Worm (Caenorhabditis elegans) whole organism, L4 larva: Measurements from ENCODE around the gene R07B7.6.

Experiments
- D1046.2 ChIP-seq: fragments of 200-800 bp; sonication (Bioruptor generic); IDR thresholded peaks from 2 replicates; pipeline ENCODE4 v1.3.6; 2022; ENCODE audit warnings: missing genetic modification characterization, missing compliant biosample characterization
- F37D6.2 ChIP-seq: sonication (generic microtip); optimal IDR thresholded peaks from 2 replicates; lab custom pipeline; 2016; ENCODE audit warnings: mild to moderate bottlenecking, missing genetic modification characterization, missing compliant biosample characterization
- F44E2.7 ChIP-seq: fragments of 200-800 bp; sonication (Bioruptor generic); IDR thresholded peaks from 2 replicates; pipeline ENCODE4 v2.1.2; 2022; ENCODE audit warnings: missing genetic modification characterization, missing compliant biosample characterization
- R02D3.7 ChIP-seq: fragments of 150-350 bp; sonication (generic microtip); optimal IDR thresholded peaks from 3 replicates; lab custom pipeline; 2014; ENCODE audit warnings: missing biosample characterization, missing genetic modification characterization
- T20F7.1 ChIP-seq: fragments of 200-800 bp; sonication (Bioruptor generic); optimal IDR thresholded peaks from 2 replicates; lab custom pipeline; 2018; ENCODE audit warnings: mild to moderate bottlenecking, missing genetic modification characterization, missing compliant biosample characterization
- T26A8.4 ChIP-seq: fragments of 200-800 bp; sonication (Bioruptor generic); IDR thresholded peaks from 2 replicates; pipeline ENCODE4 v1.3.6; 2022; ENCODE audit warnings: missing genetic modification characterization, missing compliant biosample characterization
- Y105C5A.15 ChIP-seq: fragments of 200-800 bp; sonication (Bioruptor generic); IDR thresholded peaks from 2 replicates; pipeline ENCODE4 v1.3.6; 2022; ENCODE audit warnings: missing genetic modification characterization, missing compliant biosample characterization
- Y75B8A.6 ChIP-seq: fragments of 200-800 bp; sonication (Bioruptor generic); IDR thresholded peaks from 2 replicates; pipeline ENCODE4 v1.3.6; 2022; ENCODE audit warnings: missing genetic modification reagents, missing genetic modification characterization, missing compliant biosample characterization
- ZK337.2 ChIP-seq: fragments of 200-800 bp; sonication (Bioruptor generic); IDR thresholded peaks from 2 replicates; pipeline ENCODE4 v1.3.6; 2022; ENCODE audit warnings: missing genetic modification reagents, missing genetic modification characterization, missing compliant biosample characterization
- ama-1 ChIP-seq: fragments of 150-350 bp; optimal IDR thresholded peaks from 2 replicates; lab custom pipeline; 2014; ENCODE audit warnings: inconsistent platforms, mixed read lengths
- ceh-20 ChIP-seq: fragments of 200-800 bp; sonication (Bioruptor generic); IDR thresholded peaks from 2 replicates; pipeline ENCODE4 v1.3.6; 2022; ENCODE audit warnings: missing genetic modification reagents, missing genetic modification characterization, missing compliant biosample characterization
- ceh-28 ChIP-seq: fragments of 150-350 bp; optimal IDR thresholded peaks from 2 replicates; lab custom pipeline; 2014; ENCODE audit warnings: missing biosample characterization, missing genetic modification reagents, missing genetic modification characterization
- ceh-32 ChIP-seq: sonication (generic microtip); optimal IDR thresholded peaks from 2 replicates; lab custom pipeline; 2016; ENCODE audit warnings: mild to moderate bottlenecking, missing genetic modification characterization, missing compliant biosample characterization; ENCODE audit not compliant: poor library complexity
- ceh-44 ChIP-seq: fragments of 200-800 bp; sonication (Bioruptor generic); IDR thresholded peaks from 2 replicates; pipeline ENCODE4 v1.3.6; 2022; ENCODE audit warnings: missing genetic modification reagents, missing genetic modification characterization, missing compliant biosample characterization
- ceh-82 ChIP-seq: sonication (generic microtip); optimal IDR thresholded peaks from 2 replicates; lab custom pipeline; 2017; ENCODE audit warnings: missing biosample characterization, missing genetic modification characterization
- ctbp-1 ChIP-seq: fragments of 200-800 bp; sonication (Bioruptor generic); IDR thresholded peaks from 2 replicates; pipeline ENCODE4 v1.3.6; 2022; ENCODE audit warnings: missing genetic modification reagents, missing genetic modification characterization, missing compliant biosample characterization
- daf-12 ChIP-seq: fragments of 150-350 bp; optimal IDR thresholded peaks from 2 replicates; lab custom pipeline; 2014; ENCODE audit warnings: missing biosample characterization, missing genetic modification reagents, missing genetic modification characterization
- daf-19 ChIP-seq: fragments of 200-800 bp; sonication (Bioruptor generic); conservative IDR thresholded peaks from 2 replicates; pipeline ENCODE4 v1.3.6; 2022; ENCODE audit warnings: missing genetic modification characterization, missing compliant biosample characterization
- daf-8 ChIP-seq: fragments of 200-800 bp; sonication (Bioruptor generic); IDR thresholded peaks from 2 replicates; pipeline ENCODE4 v1.3.6; 2022; ENCODE audit warnings: missing genetic modification characterization, missing compliant biosample characterization
- dmd-6 ChIP-seq: fragments of 200-800 bp; sonication (Bioruptor generic); IDR thresholded peaks from 2 replicates; pipeline ENCODE4 v1.3.6; 2022; ENCODE audit warnings: missing genetic modification reagents, missing genetic modification characterization, missing compliant biosample characterization
- dmd-8 ChIP-seq: fragments of 200-800 bp; sonication (Bioruptor generic); IDR thresholded peaks from 2 replicates; pipeline ENCODE4 v1.3.6; 2022; ENCODE audit warnings: missing genetic modification characterization, missing compliant biosample characterization
- dpl-1 ChIP-seq: fragments of 150-350 bp; optimal IDR thresholded peaks from 2 replicates; lab custom pipeline; 2014; ENCODE audit warnings: missing biosample characterization, missing genetic modification reagents, missing genetic modification characterization
- duxl-1 ChIP-seq: sonication (generic microtip); optimal IDR thresholded peaks from 2 replicates; lab custom pipeline; 2016; ENCODE audit warnings: mild to moderate bottlenecking, missing genetic modification characterization, moderate library complexity, missing compliant biosample characterization; ENCODE audit not compliant: poor library complexity
- gei-8 ChIP-seq: fragments of 200-800 bp; sonication (Bioruptor generic); optimal IDR thresholded peaks from 2 replicates; lab custom pipeline; 2018; ENCODE audit warnings: mild to moderate bottlenecking, missing genetic modification characterization, missing compliant biosample characterization
- hlh-30 ChIP-seq: sonication (generic microtip); optimal IDR thresholded peaks from 2 replicates; lab custom pipeline; 2017; ENCODE audit warnings: antibody characterized with exemption, mild to moderate bottlenecking, missing genetic modification characterization, missing compliant biosample characterization; ENCODE audit not compliant: insufficient read depth
- jun-1 ChIP-seq: fragments of 150-350 bp; optimal IDR thresholded peaks from 2 replicates; lab custom pipeline; 2014; ENCODE audit warnings: missing biosample characterization, missing genetic modification reagents, missing genetic modification characterization
- lin-1 ChIP-seq: fragments of 200-800 bp; sonication (Bioruptor generic); IDR thresholded peaks from 2 replicates; pipeline ENCODE4 v1.3.6; 2022; ENCODE audit warnings: missing genetic modification reagents, missing genetic modification characterization, missing compliant biosample characterization
- lin-29 ChIP-seq: fragments of 200-800 bp; sonication (Bioruptor generic); IDR thresholded peaks from 2 replicates; pipeline ENCODE4 v1.3.6; 2022; ENCODE audit warnings: missing genetic modification reagents, missing genetic modification characterization, missing compliant biosample characterization
- lin-38 ChIP-seq: fragments of 200-800 bp; sonication (Bioruptor generic); IDR thresholded peaks from 2 replicates; pipeline ENCODE4 v1.3.6; 2022; ENCODE audit warnings: missing genetic modification reagents, missing genetic modification characterization, missing compliant biosample characterization
- lir-3 ChIP-seq: sonication (generic microtip); optimal IDR thresholded peaks from 2 replicates; lab custom pipeline; 2016; ENCODE audit warnings: mild to moderate bottlenecking, missing genetic modification characterization, missing compliant biosample characterization
- lsy-2 ChIP-seq, 2 experiments: fragments of 150-350 bp in 1 of 2; sonication (generic microtip) in 1 of 2; optimal IDR thresholded peaks; 2 replicates each; lab custom pipeline; 2014 to 2017; ENCODE audit warnings: missing biosample characterization in 2 of 2, missing genetic modification characterization in 2 of 2
- madf-9 ChIP-seq: fragments of 200-800 bp; sonication (Bioruptor generic); conservative IDR thresholded peaks from 2 replicates; pipeline ENCODE4 v1.3.6; 2022; ENCODE audit warnings: missing genetic modification reagents, missing genetic modification characterization, missing compliant biosample characterization
- mes-2 ChIP-seq: sonication (generic microtip); optimal IDR thresholded peaks from 2 replicates; lab custom pipeline; 2016; ENCODE audit warnings: missing genotype, mild to moderate bottlenecking, missing genetic modification characterization, missing compliant biosample characterization; ENCODE audit not compliant: poor library complexity, severe bottlenecking
- mxl-2 ChIP-seq: fragments of 200-800 bp; sonication (Bioruptor generic); conservative IDR thresholded peaks from 2 replicates; pipeline ENCODE4 v1.3.6; 2022; ENCODE audit warnings: missing genetic modification reagents, missing genetic modification characterization, missing compliant biosample characterization
- nhr-11 ChIP-seq: fragments of 150-350 bp; optimal IDR thresholded peaks from 2 replicates; lab custom pipeline; 2014; ENCODE audit warnings: missing biosample characterization, missing genetic modification characterization
- nhr-28 ChIP-seq: fragments of 150-350 bp; optimal IDR thresholded peaks from 2 replicates; lab custom pipeline; 2014; ENCODE audit warnings: missing biosample characterization, missing genetic modification characterization
- nhr-41 ChIP-seq: fragments of 200-800 bp; sonication (Bioruptor generic); IDR thresholded peaks from 2 replicates; pipeline ENCODE4 v1.3.6; 2022; ENCODE audit warnings: missing genetic modification reagents, missing genetic modification characterization, missing compliant biosample characterization
- nhr-42 ChIP-seq: fragments of 200-800 bp; sonication (Bioruptor generic); IDR thresholded peaks from 2 replicates; pipeline ENCODE4 v1.3.6; 2022; ENCODE audit warnings: missing genetic modification characterization, missing compliant biosample characterization
- nhr-48 ChIP-seq: sonication (generic microtip); optimal IDR thresholded peaks from 2 replicates; lab custom pipeline; 2016; ENCODE audit warnings: mild to moderate bottlenecking, missing genetic modification characterization, missing compliant biosample characterization
- nhr-76 ChIP-seq: fragments of 150-350 bp; optimal IDR thresholded peaks from 2 replicates; lab custom pipeline; 2014; ENCODE audit warnings: missing biosample characterization, missing genetic modification characterization
- php-3 ChIP-seq: fragments of 200-800 bp; sonication (Bioruptor generic); IDR thresholded peaks from 2 replicates; pipeline ENCODE4 v1.3.6; 2022; ENCODE audit warnings: missing genetic modification reagents, missing genetic modification characterization, missing compliant biosample characterization
- rbr-2 ChIP-seq: sonication (generic microtip); optimal IDR thresholded peaks from 2 replicates; lab custom pipeline; 2016; ENCODE audit warnings: missing genotype, missing genetic modification characterization, missing compliant biosample characterization
- set-16 ChIP-seq: fragments of 200-800 bp; sonication (Bioruptor generic); IDR thresholded peaks from 2 replicates; pipeline ENCODE4 v1.3.6; 2022; ENCODE audit warnings: missing genetic modification reagents, missing genetic modification characterization, missing compliant biosample characterization
- spr-1 ChIP-seq: sonication (generic microtip); optimal IDR thresholded peaks from 2 replicates; lab custom pipeline; 2016; ENCODE audit warnings: mild to moderate bottlenecking, missing genetic modification characterization, missing compliant biosample characterization
- tra-1 ChIP-seq: fragments of 200-800 bp; sonication (Bioruptor generic); IDR thresholded peaks from 2 replicates; pipeline ENCODE4 v1.3.6; 2022; ENCODE audit warnings: missing genetic modification reagents, missing genetic modification characterization, missing compliant biosample characterization
- unc-130 ChIP-seq: sonication (generic microtip); optimal IDR thresholded peaks from 2 replicates; lab custom pipeline; 2016; ENCODE audit warnings: missing genetic modification reagents, missing genetic modification characterization, missing compliant biosample characterization
- unc-39 ChIP-seq: sonication (generic microtip); optimal IDR thresholded peaks from 2 replicates; lab custom pipeline; 2017; ENCODE audit warnings: missing biosample characterization, missing genetic modification characterization
- zag-1 ChIP-seq: fragments of 150-350 bp; optimal IDR thresholded peaks from 2 replicates; lab custom pipeline; 2014; ENCODE audit warnings: missing biosample characterization, missing genetic modification characterization
- zfp-2 ChIP-seq: sonication (generic microtip); optimal IDR thresholded peaks from 2 replicates; lab custom pipeline; 2016; ENCODE audit warnings: mild to moderate bottlenecking, missing genetic modification characterization, missing compliant biosample characterization
- zip-11 ChIP-seq: fragments of 200-800 bp; sonication (Bioruptor generic); IDR thresholded peaks from 2 replicates; pipeline ENCODE4 v1.3.6; 2022; ENCODE audit warnings: missing genetic modification characterization, missing compliant biosample characterization
- zip-2 ChIP-seq: fragments of 150-350 bp; optimal IDR thresholded peaks from 2 replicates; lab custom pipeline; 2014; ENCODE audit warnings: missing biosample characterization, missing genetic modification characterization
- ztf-11 ChIP-seq: fragments of 150-350 bp; optimal IDR thresholded peaks from 2 replicates; lab custom pipeline; 2014; ENCODE audit warnings: missing biosample characterization, missing genetic modification characterization
- ztf-7 ChIP-seq: fragments of 150-350 bp; optimal IDR thresholded peaks from 2 replicates; lab custom pipeline; 2014; ENCODE audit warnings: missing biosample characterization, missing genetic modification characterization

The R07B7.6 gene

ce11 chrV:12065369-12065768 is 9.4 kb downstream of the R07B7.6 start, which contains the start of gene pqn-53 (continued):
- TF ChIP-seq nhr-28 (tag; lab: Kevin White, UChicago): peak; percentile 26
- TF ChIP-seq daf-8 (GFP tag; lab: Robert Waterston, UW): no peak
- no peak for TF ChIP-seq unc-39 (tag; lab: Kevin White, UChicago)
- peak; percentile 41 for TF ChIP-seq hlh-30
- no peak for TF ChIP-seq daf-19 (GFP tag; lab: Robert Waterston, UW)
- no peak for TF ChIP-seq mxl-2 (GFP tag; lab: Robert Waterston, UW)
- no peak for TF ChIP-seq nhr-42 (GFP tag; lab: Robert Waterston, UW)
- no peak for TF ChIP-seq spr-1
- no peak for TF ChIP-seq tra-1 (GFP tag; lab: Robert Waterston, UW)
- no peak for TF ChIP-seq dpl-1 (GFP tag; lab: Kevin White, UChicago)
- TF ChIP-seq lin-38 (GFP tag; lab: Robert Waterston, UW): no peak
- TF ChIP-seq dmd-8: no peak
- no peak for TF ChIP-seq nhr-76 (tag; lab: Kevin White, UChicago)
- no peak for TF ChIP-seq ztf-7 (tag; lab: Kevin White, UChicago)
- TF ChIP-seq ztf-11 (tag; lab: Kevin White, UChicago): no peak
- TF ChIP-seq F44E2.7 (GFP tag; lab: Robert Waterston, UW): no peak
- TF ChIP-seq F37D6.2: no peak
- TF ChIP-seq D1046.2 (GFP tag; lab: Robert Waterston, UW): no peak
- peak; percentile 30 for TF ChIP-seq nhr-11
- TF ChIP-seq set-16 (GFP tag; lab: Robert Waterston, UW): no peak
- no peak for TF ChIP-seq ctbp-1 (GFP tag; lab: Robert Waterston, UW)
- no peak for TF ChIP-seq lin-29
- TF ChIP-seq duxl-1 (tag; lab: Kevin White, UChicago): no peak
- TF ChIP-seq mes-2 (tag; lab: Kevin White, UChicago): peak; percentile 22
- TF ChIP-seq ama-1 (lab: Kevin White, UChicago): no peak
- no peak for TF ChIP-seq daf-12 (tag; lab: Kevin White, UChicago)
- no peak for TF ChIP-seq ceh-32 (tag; lab: Kevin White, UChicago)
- no peak for TF ChIP-seq ceh-82 (tag; lab: Kevin White, UChicago)
- no peak for TF ChIP-seq T26A8.4
- TF ChIP-seq nhr-48 (tag; lab: Kevin White, UChicago): no peak
- no peak for TF ChIP-seq ZK337.2 (GFP tag; lab: Robert Waterston, UW)
- no peak for TF ChIP-seq ceh-20
- TF ChIP-seq lir-3: no peak
- TF ChIP-seq R02D3.7: no peak
- TF ChIP-seq jun-1 (tag; lab: Kevin White, UChicago): no peak
- no peak for TF ChIP-seq T20F7.1 (GFP tag; lab: Kevin White, UChicago)
- no peak for TF ChIP-seq ceh-44 (GFP tag; lab: Robert Waterston, UW)
- TF ChIP-seq unc-130 (GFP tag; lab: Kevin White, UChicago): no peak
- no peak for TF ChIP-seq Y75B8A.6 (GFP tag; lab: Robert Waterston, UW)
- TF ChIP-seq php-3 (GFP tag; lab: Robert Waterston, UW): no peak
- TF ChIP-seq zip-2: no peak
- no peak for TF ChIP-seq madf-9 (GFP tag; lab: Robert Waterston, UW)
- no peak for TF ChIP-seq zfp-2
- TF ChIP-seq zag-1: no peak
- TF ChIP-seq ceh-28 (tag; lab: Kevin White, UChicago): peak; percentile 27
- TF ChIP-seq dmd-6: 0 out of 2 replicates have a peak, but pooled peaks have one; percentile 8
- TF ChIP-seq zip-11 (GFP tag; lab: Robert Waterston, UW): no peak
- peak in 1 of 2 experiments; percentile 13 for TF ChIP-seq lsy-2 (tag; optimal IDR thresholded peaks at IDR 0.05; lab: Kevin White, UChicago)
- TF ChIP-seq Y105C5A.15: no peak
- no peak for TF ChIP-seq rbr-2 (tag; lab: Kevin White, UChicago)
- TF ChIP-seq gei-8: no peak
- no peak for TF ChIP-seq nhr-41 (GFP tag; lab: Robert Waterston, UW)
- TF ChIP-seq lin-1: no peak
